Worm (Caenorhabditis elegans): ENCODE data around the gene F10D7.11.

F10D7.11 gene

DNA sequence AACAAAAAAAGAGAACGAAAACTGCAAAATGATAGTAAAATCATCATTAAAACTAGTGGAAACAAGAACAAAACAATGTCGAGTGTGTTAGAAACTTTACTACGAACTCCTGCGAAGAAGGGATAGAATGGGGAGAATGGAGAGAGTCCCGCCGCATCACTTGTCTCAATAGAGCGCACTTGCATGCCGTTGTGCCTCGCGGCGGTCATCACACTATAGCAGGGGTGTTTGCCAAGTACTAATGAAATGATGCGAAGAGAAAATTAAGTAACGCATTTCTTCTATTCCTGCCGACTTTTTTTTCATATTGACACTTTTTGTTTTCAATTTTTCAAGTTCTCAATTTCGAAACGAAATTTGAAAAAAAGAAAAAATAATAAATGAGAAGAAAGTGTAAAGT is 29.6 kb downstream of the F10D7.11 start (continued):
- TF ChIP-seq mdl-1 (tag; optimal IDR thresholded peaks at IDR 0.05): peak in 1 of 2 experiments; percentile 24
- no peak for TF ChIP-seq R02D3.7 (tag; optimal IDR thresholded peaks at IDR 0.05)
- no peak for TF ChIP-seq skn-1 (tag; optimal IDR thresholded peaks at IDR 0.05)
- TF ChIP-seq ztf-1 (GFP tag; conservative IDR thresholded peaks at IDR 0.05): no peak
- TF ChIP-seq nhr-11 (tag; optimal IDR thresholded peaks at IDR 0.05): no peak
- peak; percentile 32 for TF ChIP-seq nhr-21 (tag; optimal IDR thresholded peaks at IDR 0.05)
- TF ChIP-seq gmeb-1 (tag; optimal IDR thresholded peaks at IDR 0.05): peak; percentile 39
- TF ChIP-seq sem-4 (tag; optimal IDR thresholded peaks at IDR 0.05): peak; percentile 71
- peak; percentile 42 for TF ChIP-seq zag-1 (tag; optimal IDR thresholded peaks at IDR 0.05)
- no peak for TF ChIP-seq nhr-23 (tag; optimal IDR thresholded peaks at IDR 0.05)
- TF ChIP-seq lsy-2 (tag; optimal IDR thresholded peaks at IDR 0.05): peak; percentile 35 to 75

DNA sequence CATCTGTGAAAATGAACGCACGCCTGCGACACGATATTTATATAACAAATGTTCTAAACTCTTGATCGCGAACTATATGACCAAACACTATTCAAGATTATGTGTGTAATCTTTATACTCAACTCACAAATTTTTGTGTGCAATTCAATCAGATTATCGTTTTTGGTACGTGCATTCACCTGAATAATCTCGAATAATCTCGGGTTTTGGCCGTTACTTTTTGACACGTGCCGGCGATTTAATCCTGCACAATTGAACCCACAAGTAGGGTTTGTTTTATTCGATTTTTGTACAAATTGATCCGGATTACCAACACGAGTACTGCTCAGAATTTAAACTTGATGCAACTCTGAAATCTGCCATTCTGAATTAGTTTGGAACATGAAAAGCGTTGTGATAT is 33.8 kb downstream of the F10D7.11 start, which contains the start of the genes vap-1 and F11C7.2:
Gene vap-1 (minus strand): TSS at position 101 of the 400 bp plus-strand sequence.
Gene F11C7.2 (plus strand): TSS at position 359 of the 400 bp plus-strand sequence.
- TF ChIP-seq aly-2 (tag; optimal IDR thresholded peaks at IDR 0.05) (no peak), ztf-1 (GFP tag; conservative IDR thresholded peaks at IDR 0.05) (no peak), nhr-11 (tag; optimal IDR thresholded peaks at IDR 0.05) (no peak), crh-2 (tag; optimal IDR thresholded peaks at IDR 0.05) (no peak), mdl-1 (tag; optimal IDR thresholded peaks at IDR 0.05) (no peak), skn-1 (tag; optimal IDR thresholded peaks at IDR 0.05) (no peak), nhr-237 (tag; optimal IDR thresholded peaks at IDR 0.05) (no peak), nhr-23 (tag; optimal IDR thresholded peaks at IDR 0.05) (no peak), ztf-11 (tag; optimal IDR thresholded peaks at IDR 0.05) (no peak), R02D3.7 (tag; optimal IDR thresholded peaks at IDR 0.05) (no peak), unc-62 (GFP tag; optimal IDR thresholded peaks at IDR 0.05) (no peak)

DNA sequence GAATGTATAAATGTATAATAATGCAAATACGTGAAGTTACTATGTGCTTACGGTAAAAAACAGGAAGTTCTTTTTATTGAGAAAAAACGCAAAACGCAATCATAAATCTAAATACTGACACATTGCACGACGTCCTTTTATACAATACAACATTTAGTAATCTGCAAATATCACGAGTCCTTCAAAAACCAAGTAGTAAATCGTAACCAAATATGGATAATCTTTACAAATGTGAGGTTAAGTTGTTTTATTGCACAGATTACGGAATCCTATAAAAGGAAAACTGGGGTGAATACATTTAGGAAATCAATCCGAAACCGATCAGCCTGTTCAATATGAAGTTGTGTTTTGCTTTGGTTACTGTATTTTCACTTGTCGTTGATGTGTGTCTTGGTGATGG is 35.7 kb downstream of the F10D7.11 start, which contains the start of gene F11C7.7:
Gene F11C7.7 (plus strand): TSS at position 301 of the 400 bp plus-strand sequence.
- TF ChIP-seq zag-1 (tag; optimal IDR thresholded peaks at IDR 0.05): no peak

DNA sequence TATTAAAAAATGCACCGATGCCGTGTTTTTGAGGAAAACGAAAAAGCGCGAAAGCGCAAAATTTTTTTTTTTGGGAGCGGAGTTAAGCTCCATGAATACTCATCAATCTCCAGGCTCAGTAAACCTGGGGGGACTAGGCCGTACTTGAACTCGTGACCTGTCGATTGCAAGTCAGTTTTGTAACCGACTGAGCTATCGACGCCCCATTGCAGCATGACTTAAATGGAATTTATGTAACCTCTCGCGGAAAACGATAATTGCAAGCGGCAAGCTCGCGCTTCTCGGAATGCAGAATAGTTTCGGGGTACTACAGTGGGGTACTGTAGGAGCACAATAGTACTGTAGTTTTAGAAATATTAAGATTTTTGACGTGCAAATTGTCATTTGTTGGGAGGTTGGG is 37.8 kb downstream of the F10D7.11 start:
- no peak for TF ChIP-seq nhr-129 (tag; optimal IDR thresholded peaks at IDR 0.05)
- TF ChIP-seq fos-1 (tag; optimal IDR thresholded peaks at IDR 0.05): no peak
- TF ChIP-seq ztf-4 (tag; optimal IDR thresholded peaks at IDR 0.05): no peak
- no peak for TF ChIP-seq peb-1 (tag; optimal IDR thresholded peaks at IDR 0.05)
- TF ChIP-seq snpc-4 (tag; optimal IDR thresholded peaks at IDR 0.05): no peak
- no peak for TF ChIP-seq egl-27 (tag; optimal IDR thresholded peaks at IDR 0.05)
- TF ChIP-seq R02D3.7 (tag; optimal IDR thresholded peaks at IDR 0.05): no peak
- no peak for TF ChIP-seq elt-1 (tag; optimal IDR thresholded peaks at IDR 0.05)
- no peak for TF ChIP-seq nhr-12 (tag; optimal IDR thresholded peaks at IDR 0.05)
- no peak for TF ChIP-seq unc-62 (GFP tag; optimal IDR thresholded peaks at IDR 0.05)
- TF ChIP-seq sma-3 (GFP tag; optimal IDR thresholded peaks at IDR 0.05): no peak
- TF ChIP-seq F13H6.1 (tag; optimal IDR thresholded peaks at IDR 0.05): no peak

DNA sequence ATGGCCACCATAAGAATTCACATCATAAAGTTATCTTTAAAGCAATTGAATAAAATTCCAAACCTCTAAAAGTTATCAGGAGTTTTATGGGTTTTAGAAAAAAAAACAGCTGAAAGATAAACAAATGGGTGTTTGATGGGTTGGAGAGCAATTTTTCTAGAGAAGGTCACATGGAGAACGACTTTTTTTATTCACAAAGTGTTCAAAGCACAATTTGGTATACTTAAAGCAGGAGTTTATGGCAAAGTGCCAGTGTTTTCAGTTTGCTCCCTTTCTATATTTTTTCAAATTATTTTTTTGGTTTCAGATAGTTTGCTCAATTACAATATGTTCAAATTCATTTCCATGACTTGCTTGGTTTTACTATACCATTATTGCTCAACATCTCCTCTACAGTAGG is 38.6 kb downstream of the F10D7.11 start, which contains the start of gene F11C7.6:
Gene F11C7.6 (plus strand): TSS at position 301 of the 400 bp plus-strand sequence.
- TF ChIP-seq ceh-82 (tag; optimal IDR thresholded peaks at IDR 0.05) (no peak), egl-27 (tag; optimal IDR thresholded peaks at IDR 0.05) (no peak), sma-9 (GFP tag; optimal IDR thresholded peaks at IDR 0.05) (no peak), sma-9 (tag; optimal IDR thresholded peaks at IDR 0.05) (no peak), nhr-10 (tag; optimal IDR thresholded peaks at IDR 0.05) (no peak)

DNA sequence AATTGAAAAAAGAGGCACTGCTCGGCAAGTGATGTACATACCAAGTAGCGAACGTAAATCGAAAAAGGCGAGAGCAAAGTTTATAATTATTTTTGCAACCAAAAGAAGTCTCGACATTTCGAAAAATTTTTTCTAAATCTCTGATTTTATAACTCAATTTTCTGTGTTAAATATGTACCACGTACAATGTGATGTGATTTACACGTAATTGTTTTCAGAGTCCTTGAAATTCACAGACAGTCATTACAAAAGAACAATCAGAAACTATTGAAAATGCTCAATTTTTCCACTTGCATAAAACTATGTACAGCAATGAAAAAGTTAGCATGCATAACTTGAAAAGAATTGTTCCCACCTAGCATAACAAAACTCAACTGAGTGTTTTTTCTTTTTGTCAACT is 40.4 kb downstream of the F10D7.11 start:
- TF ChIP-seq nhr-129 (tag; optimal IDR thresholded peaks at IDR 0.05) (no peak), ceh-16 (tag; optimal IDR thresholded peaks at IDR 0.05) (no peak), ztf-11 (tag; optimal IDR thresholded peaks at IDR 0.05) (no peak), nhr-10 (tag; optimal IDR thresholded peaks at IDR 0.05) (no peak), lsy-2 (tag; optimal IDR thresholded peaks at IDR 0.05) (no peak), lin-11 (tag; optimal IDR thresholded peaks at IDR 0.05) (no peak), nhr-237 (tag; optimal IDR thresholded peaks at IDR 0.05) (no peak), zag-1 (tag; optimal IDR thresholded peaks at IDR 0.05) (no peak), fos-1 (tag; optimal IDR thresholded peaks at IDR 0.05) (no peak), ztf-1 (GFP tag; conservative IDR thresholded peaks at IDR 0.05) (no peak), alr-1 (tag; optimal IDR thresholded peaks at IDR 0.05) (no peak), mab-5 (tag; optimal IDR thresholded peaks at IDR 0.05) (no peak), sma-9 (GFP tag; optimal IDR thresholded peaks at IDR 0.05) (no peak), sma-9 (tag; optimal IDR thresholded peaks at IDR 0.05) (no peak), egl-27 (tag; optimal IDR thresholded peaks at IDR 0.05) (no peak), R02D3.7 (tag; optimal IDR thresholded peaks at IDR 0.05) (no peak), nhr-12 (tag; optimal IDR thresholded peaks at IDR 0.05) (no peak), gmeb-1 (tag; optimal IDR thresholded peaks at IDR 0.05) (no peak), sem-4 (tag; optimal IDR thresholded peaks at IDR 0.05) (no peak), nhr-25 (tag; optimal IDR thresholded peaks at IDR 0.05) (no peak)
